Worm (Caenorhabditis elegans) whole organism, L1 larva: ENCODE data around the gene srlf-27.
A peak's percentile ranks its signal among the peaks of the same experiment; 100 is the strongest.

Source experiments
- C04F5.9 ChIP-seq: sonication (generic microtip); optimal IDR thresholded peaks from 2 replicates; lab custom pipeline; 2016; ENCODE audit warnings: missing genetic modification characterization, missing compliant biosample characterization
- C16A3.4 ChIP-seq: fragments of 150-350 bp; optimal IDR thresholded peaks from 2 replicates; lab custom pipeline; 2014; ENCODE audit warnings: missing biosample characterization, missing genetic modification characterization
- C34B4.2 ChIP-seq: sonication (generic microtip); optimal IDR thresholded peaks from 2 replicates; lab custom pipeline; 2017; ENCODE audit warnings: mild to moderate bottlenecking, missing genetic modification characterization, missing compliant biosample characterization
- Y116A8C.19 ChIP-seq: sonication (generic microtip); optimal IDR thresholded peaks from 2 replicates; lab custom pipeline; 2016; ENCODE audit warnings: missing compliant biosample characterization, missing genetic modification characterization, borderline replicate concordance
- ama-1 ChIP-seq: fragments of 150-350 bp; optimal IDR thresholded peaks from 2 replicates; lab custom pipeline; 2014
- blmp-1 ChIP-seq: fragments of 150-350 bp; optimal IDR thresholded peaks from 2 replicates; lab custom pipeline; 2014; ENCODE audit warnings: missing biosample characterization, missing genetic modification characterization
- ceh-82 ChIP-seq, 3 experiments: fragments of 150-350 bp in 1 of 3; sonication (generic microtip) in 2 of 3; optimal IDR thresholded peaks; 2 replicates each; lab custom pipeline; 2014 to 2017; ENCODE audit warnings: missing biosample characterization in 3 of 3, missing genetic modification characterization in 3 of 3
- ceh-88 ChIP-seq: fragments of 200-800 bp; sonication (Bioruptor generic); IDR thresholded peaks from 2 replicates; pipeline ENCODE4 v1.3.6; 2022; ENCODE audit warnings: missing genetic modification characterization, missing compliant biosample characterization
- ceh-90 ChIP-seq: sonication (generic microtip); optimal IDR thresholded peaks from 2 replicates; lab custom pipeline; 2016; ENCODE audit warnings: missing genetic modification characterization, missing compliant biosample characterization
- dsc-1 ChIP-seq: sonication (generic microtip); optimal IDR thresholded peaks from 2 replicates; lab custom pipeline; 2016; ENCODE audit warnings: mild to moderate bottlenecking, missing genetic modification characterization, missing compliant biosample characterization
- efl-1 ChIP-seq, 4 experiments: fragments of 150-350 bp; optimal IDR thresholded peaks in 3 of 4; peaks in 1 of 4; 1 replicate in 1 of 4; 2 replicates in 3 of 4; lab custom pipeline; 2014; ENCODE audit warnings: missing biosample characterization in 2 of 4, missing genetic modification characterization in 2 of 4, missing genetic modification reagents in 2 of 4
- efl-3 ChIP-seq: fragments of 200-800 bp; sonication (Bioruptor generic); optimal IDR thresholded peaks from 2 replicates; lab custom pipeline; 2018; ENCODE audit warnings: mild to moderate bottlenecking, missing genetic modification characterization, missing compliant biosample characterization
- egl-13 ChIP-seq: sonication (generic microtip); optimal IDR thresholded peaks from 2 replicates; lab custom pipeline; 2016; ENCODE audit warnings: missing genotype, missing genetic modification reagents, missing genetic modification characterization, missing compliant biosample characterization
- egl-27 ChIP-seq, 2 experiments: fragments of 150-350 bp in 1 of 2; sonication (generic microtip); optimal IDR thresholded peaks; 3 replicates each; lab custom pipeline; 2017 to 2018; ENCODE audit warnings: missing biosample characterization in 2 of 2, missing genetic modification characterization in 2 of 2, missing genetic modification reagents in 2 of 2
- fkh-10 ChIP-seq: sonication (generic microtip); optimal IDR thresholded peaks from 2 replicates; lab custom pipeline; 2017; ENCODE audit warnings: missing biosample characterization, missing genetic modification reagents, missing genetic modification characterization
- fkh-4 ChIP-seq: sonication (generic microtip); optimal IDR thresholded peaks from 2 replicates; lab custom pipeline; 2016; ENCODE audit warnings: missing compliant biosample characterization, missing genetic modification characterization, borderline replicate concordance
- fkh-8 ChIP-seq: sonication (generic microtip); optimal IDR thresholded peaks from 2 replicates; lab custom pipeline; 2016; ENCODE audit warnings: mild to moderate bottlenecking, missing genetic modification characterization, missing compliant biosample characterization
- grh-1 ChIP-seq: fragments of 200-800 bp; sonication (Bioruptor generic); IDR thresholded peaks from 2 replicates; pipeline ENCODE4 v1.3.6; 2022; ENCODE audit warnings: missing genetic modification reagents, missing genetic modification characterization, missing compliant biosample characterization
- hlh-4 ChIP-seq: sonication (generic microtip); optimal IDR thresholded peaks from 2 replicates; lab custom pipeline; 2016; ENCODE audit warnings: mild to moderate bottlenecking, missing genetic modification characterization, missing compliant biosample characterization
- irx-1 ChIP-seq: sonication (generic microtip); optimal IDR thresholded peaks from 2 replicates; lab custom pipeline; 2016; ENCODE audit warnings: missing genetic modification characterization, missing compliant biosample characterization
- isw-1 ChIP-seq: fragments of 200-800 bp; sonication (Bioruptor generic); IDR thresholded peaks from 2 replicates; pipeline ENCODE4 v1.3.6; 2022; ENCODE audit warnings: missing genetic modification characterization, missing compliant biosample characterization
- lin-15B ChIP-seq: fragments of 150-350 bp; sonication (generic microtip); optimal IDR thresholded peaks from 3 replicates; lab custom pipeline; 2014; ENCODE audit warnings: missing biosample characterization, missing genetic modification characterization
- lin-35 ChIP-seq, 2 experiments: fragments of 150-350 bp; optimal IDR thresholded peaks; 2 replicates each; lab custom pipeline; 2014; ENCODE audit warnings: missing biosample characterization in 2 of 2, missing genetic modification characterization in 2 of 2, missing genetic modification reagents in 2 of 2
- lin-39 ChIP-seq: fragments of 150-350 bp; optimal IDR thresholded peaks from 2 replicates; lab custom pipeline; 2014; ENCODE audit warnings: missing biosample characterization, missing genetic modification reagents, missing genetic modification characterization
- lir-3 ChIP-seq: sonication (generic microtip); optimal IDR thresholded peaks from 2 replicates; lab custom pipeline; 2016; ENCODE audit warnings: mild to moderate bottlenecking, missing genetic modification characterization, moderate library complexity, missing compliant biosample characterization; ENCODE audit not compliant: poor library complexity
- lsy-2 ChIP-seq, 2 experiments: fragments of 150-350 bp; optimal IDR thresholded peaks; 2 replicates each; lab custom pipeline; 2014; ENCODE audit warnings: missing biosample characterization in 2 of 2, missing genetic modification characterization in 2 of 2
- mab-9 ChIP-seq: fragments of 200-800 bp; sonication (Bioruptor generic); IDR thresholded peaks from 2 replicates; pipeline ENCODE4 v1.3.6; 2022; ENCODE audit warnings: missing genetic modification reagents, missing genetic modification characterization, missing compliant biosample characterization
- mep-1 ChIP-seq: fragments of 150-350 bp; optimal IDR thresholded peaks from 2 replicates; lab custom pipeline; 2014; ENCODE audit warnings: missing biosample characterization, missing genetic modification characterization
- nhr-11 ChIP-seq: fragments of 150-350 bp; optimal IDR thresholded peaks from 2 replicates; lab custom pipeline; 2014; ENCODE audit warnings: missing biosample characterization, missing genetic modification characterization
- nhr-19 ChIP-seq: fragments of 200-800 bp; sonication (Bioruptor generic); conservative IDR thresholded peaks from 2 replicates; pipeline ENCODE4 v1.3.6; 2022; ENCODE audit warnings: missing genetic modification characterization, missing compliant biosample characterization
- nhr-20 ChIP-seq: sonication (generic microtip); optimal IDR thresholded peaks from 2 replicates; lab custom pipeline; 2016; ENCODE audit warnings: mild to moderate bottlenecking, missing genetic modification characterization, missing compliant biosample characterization
- nhr-237 ChIP-seq: fragments of 150-350 bp; optimal IDR thresholded peaks from 2 replicates; lab custom pipeline; 2014; ENCODE audit warnings: missing biosample characterization, missing genetic modification characterization
- nhr-76 ChIP-seq: sonication (generic microtip); optimal IDR thresholded peaks from 2 replicates; lab custom pipeline; 2017; ENCODE audit warnings: missing biosample characterization, missing genetic modification characterization
- nhr-77 ChIP-seq: fragments of 150-350 bp; optimal IDR thresholded peaks from 2 replicates; lab custom pipeline; 2014; ENCODE audit warnings: missing biosample characterization, missing genetic modification characterization
- nhr-84 ChIP-seq: sonication (generic microtip); optimal IDR thresholded peaks from 2 replicates; lab custom pipeline; 2017; ENCODE audit warnings: missing biosample characterization, missing genetic modification characterization
- pag-3 ChIP-seq: sonication (generic microtip); optimal IDR thresholded peaks from 2 replicates; lab custom pipeline; 2017; ENCODE audit warnings: missing genetic modification characterization, mild to moderate bottlenecking, missing compliant biosample characterization, antibody characterized with exemption, borderline replicate concordance; ENCODE audit not compliant: insufficient read depth
- pax-3 ChIP-seq: fragments of 200-800 bp; sonication (Bioruptor generic); optimal IDR thresholded peaks from 2 replicates; lab custom pipeline; 2018; ENCODE audit warnings: mild to moderate bottlenecking, missing genetic modification characterization, moderate library complexity, missing compliant biosample characterization
- pqm-1 ChIP-seq: sonication (generic microtip); optimal IDR thresholded peaks from 3 replicates; lab custom pipeline; 2017; ENCODE audit warnings: missing biosample characterization, missing genetic modification characterization
- snpc-4 ChIP-seq: fragments of 150-350 bp; optimal IDR thresholded peaks from 2 replicates; lab custom pipeline; 2014; ENCODE audit warnings: missing biosample characterization, missing genetic modification characterization
- snu-23 ChIP-seq: sonication (generic microtip); optimal IDR thresholded peaks from 2 replicates; lab custom pipeline; 2016; ENCODE audit warnings: missing genetic modification characterization, missing compliant biosample characterization
- sptf-1 ChIP-seq: fragments of 150-350 bp; optimal IDR thresholded peaks from 2 replicates; lab custom pipeline; 2014; ENCODE audit warnings: missing biosample characterization, missing genetic modification characterization
- sup-37 ChIP-seq: fragments of 200-800 bp; sonication (Bioruptor generic); optimal IDR thresholded peaks from 2 replicates; lab custom pipeline; 2018; ENCODE audit warnings: mild to moderate bottlenecking, missing genetic modification characterization, missing compliant biosample characterization
- unc-30 ChIP-seq: sonication (generic microtip); optimal IDR thresholded peaks from 2 replicates; lab custom pipeline; 2017; ENCODE audit warnings: missing biosample characterization, missing genetic modification characterization
- unc-98 ChIP-seq: fragments of 200-800 bp; sonication (Bioruptor generic); IDR thresholded peaks from 2 replicates; pipeline ENCODE4 v1.3.6; 2022; ENCODE audit warnings: missing genetic modification characterization, missing compliant biosample characterization
- vab-15 ChIP-seq: sonication (generic microtip); optimal IDR thresholded peaks from 2 replicates; lab custom pipeline; 2017; ENCODE audit warnings: missing genotype, mild to moderate bottlenecking, missing genetic modification characterization, missing compliant biosample characterization
- xbp-1 ChIP-seq: sonication (generic microtip); optimal IDR thresholded peaks from 2 replicates; lab custom pipeline; 2016; ENCODE audit warnings: missing genetic modification characterization, missing compliant biosample characterization
- zag-1 ChIP-seq: fragments of 150-350 bp; optimal IDR thresholded peaks from 2 replicates; lab custom pipeline; 2014; ENCODE audit warnings: missing biosample characterization, missing genetic modification characterization
- ztf-11 ChIP-seq, 2 experiments: sonication (generic microtip); optimal IDR thresholded peaks; 2 replicates each; lab custom pipeline; 2016 to 2017; ENCODE audit warnings: missing genetic modification characterization in 2 of 2, missing biosample characterization in 1 of 2, missing compliant biosample characterization in 1 of 2
- ztf-4 ChIP-seq: fragments of 150-350 bp; optimal IDR thresholded peaks from 2 replicates; lab custom pipeline; 2014; ENCODE audit warnings: missing biosample characterization, missing genetic modification characterization

The srlf-27 gene

DNA sequence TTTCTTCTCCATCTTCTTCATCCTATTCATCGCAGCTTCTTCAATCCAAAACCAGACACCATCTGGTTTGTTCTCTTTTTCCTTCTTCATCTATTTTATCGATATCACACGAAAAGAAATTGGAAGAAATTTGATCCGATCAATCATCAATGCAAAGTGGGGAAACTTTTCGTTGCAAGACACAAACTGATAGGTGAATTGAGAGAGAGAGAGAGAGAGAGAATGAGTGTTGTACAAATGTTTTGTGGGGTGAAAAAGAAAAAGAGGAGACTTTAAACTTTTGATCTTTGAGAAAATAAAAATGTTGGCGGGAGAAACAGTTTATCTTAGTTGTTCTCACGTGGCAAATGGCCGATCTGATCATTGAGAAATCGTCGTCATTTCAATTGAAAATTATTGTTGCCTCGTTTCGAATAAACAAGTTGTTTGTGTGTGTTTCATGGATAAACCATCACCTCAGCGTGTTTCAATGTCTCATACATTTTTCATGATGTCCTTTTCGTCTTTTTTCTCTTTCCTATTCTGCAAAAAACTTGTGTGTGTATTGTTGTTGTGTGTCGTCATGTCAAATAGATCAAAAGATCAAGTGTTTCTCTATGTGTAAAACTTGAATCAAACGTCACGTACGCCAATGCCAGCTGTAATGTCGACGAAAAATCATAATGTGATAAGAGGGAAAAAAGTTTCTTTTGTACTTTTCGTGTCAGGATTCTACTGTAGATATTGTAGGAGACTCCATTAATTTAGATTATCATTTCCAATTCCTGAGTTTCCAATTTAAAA is 24.8 kb upstream of the srlf-27 start (continued):
- peak; percentile 1 to 24 for TF ChIP-seq efl-1 (optimal IDR thresholded peaks at IDR 0.05; lab: Kevin White, UChicago)
- TF ChIP-seq efl-1 (GFP tag; optimal IDR thresholded peaks at IDR 0.05 in 1 of 2; lab: Kevin White, UChicago) = peak in 1 of 2 experiments; percentile 94
- TF ChIP-seq lin-39 (tag; lab: Kevin White, UChicago) = peak; percentile 14
- TF ChIP-seq dsc-1 = peak; percentile 4
- no peak for TF ChIP-seq ama-1 (lab: Kevin White, UChicago)
- TF ChIP-seq egl-27 (tag; optimal IDR thresholded peaks at IDR 0.05; lab: Kevin White, UChicago) = peak in 1 of 2 experiments; percentile 4
- TF ChIP-seq grh-1 (GFP tag; lab: Robert Waterston, UW) = 0 out of 2 replicates have a peak, but pooled peaks have one; percentile 43
- TF ChIP-seq pax-3 (tag; lab: Kevin White, UChicago) = no peak
- TF ChIP-seq C16A3.4 (tag; lab: Kevin White, UChicago) = peak; percentile 34
- TF ChIP-seq nhr-77 (tag; lab: Kevin White, UChicago) = no peak
- TF ChIP-seq nhr-19 (GFP tag; lab: Robert Waterston, UW) = peak; percentile 71
- no peak for TF ChIP-seq ztf-11 (tag; optimal IDR thresholded peaks at IDR 0.05; lab: Kevin White, UChicago)
- no peak for TF ChIP-seq fkh-10 (GFP tag; lab: Kevin White, UChicago)
- TF ChIP-seq lsy-2 (tag; optimal IDR thresholded peaks at IDR 0.05; lab: Kevin White, UChicago) = peak; percentile 59 to 65
- peak; percentile 77 for TF ChIP-seq blmp-1 (tag; lab: Kevin White, UChicago)
- TF ChIP-seq isw-1 (GFP tag; lab: Robert Waterston, UW) = no peak
- TF ChIP-seq irx-1 = no peak
- TF ChIP-seq snpc-4 (tag; lab: Kevin White, UChicago) = peak; percentile 4
- TF ChIP-seq nhr-84 (tag; lab: Kevin White, UChicago) = no peak
- no peak for TF ChIP-seq C34B4.2 (tag; lab: Kevin White, UChicago)
- TF ChIP-seq pqm-1 = no peak
- peak; percentile 94 for TF ChIP-seq nhr-20 (tag; lab: Kevin White, UChicago)
- TF ChIP-seq mep-1 (tag; lab: Kevin White, UChicago) = peak; percentile 14
- TF ChIP-seq nhr-237 = no peak
- TF ChIP-seq snu-23 (GFP tag; lab: Kevin White, UChicago) = peak; percentile 62
- TF ChIP-seq unc-98 = no peak
- TF ChIP-seq Y116A8C.19 (tag; lab: Kevin White, UChicago) = no peak
- TF ChIP-seq mab-9 (GFP tag; lab: Robert Waterston, UW) = no peak
- no peak for TF ChIP-seq nhr-11
- TF ChIP-seq lin-15B (tag; lab: Kevin White, UChicago) = no peak
- no peak for TF ChIP-seq nhr-76 (tag; lab: Kevin White, UChicago)
- TF ChIP-seq C04F5.9 (tag; lab: Kevin White, UChicago) = no peak
- TF ChIP-seq pag-3 = no peak
- no peak for TF ChIP-seq unc-30 (tag; lab: Kevin White, UChicago)
- TF ChIP-seq ceh-82 (tag; optimal IDR thresholded peaks at IDR 0.05; lab: Kevin White, UChicago) = no peak
- TF ChIP-seq ztf-4 = peak; percentile 34
- TF ChIP-seq zag-1 (tag; lab: Kevin White, UChicago) = no peak
- TF ChIP-seq lir-3 (tag; lab: Kevin White, UChicago) = no peak
- TF ChIP-seq vab-15 (tag; lab: Kevin White, UChicago) = peak; percentile 14
- no peak for TF ChIP-seq egl-13
- TF ChIP-seq sup-37 (GFP tag; lab: Kevin White, UChicago) = no peak
- no peak for TF ChIP-seq hlh-4 (tag; lab: Kevin White, UChicago)
- no peak for TF ChIP-seq ceh-90
- no peak for TF ChIP-seq sptf-1
- TF ChIP-seq ceh-88 (GFP tag; lab: Robert Waterston, UW) = peak; percentile 55; the same call in 1 of the 2 replicates
- TF ChIP-seq efl-3 (GFP tag; lab: Kevin White, UChicago) = no peak
- peak; percentile 35 to 37 for TF ChIP-seq lin-35 (GFP tag; optimal IDR thresholded peaks at IDR 0.05; lab: Kevin White, UChicago)
- peak; percentile 37 for TF ChIP-seq xbp-1 (tag; lab: Kevin White, UChicago)
- TF ChIP-seq fkh-4 = no peak
- TF ChIP-seq fkh-8 (tag; lab: Kevin White, UChicago) = no peak
